Fruit fly (Drosophila melanogaster): ENCODE data around the gene Sry-beta.

DNA sequence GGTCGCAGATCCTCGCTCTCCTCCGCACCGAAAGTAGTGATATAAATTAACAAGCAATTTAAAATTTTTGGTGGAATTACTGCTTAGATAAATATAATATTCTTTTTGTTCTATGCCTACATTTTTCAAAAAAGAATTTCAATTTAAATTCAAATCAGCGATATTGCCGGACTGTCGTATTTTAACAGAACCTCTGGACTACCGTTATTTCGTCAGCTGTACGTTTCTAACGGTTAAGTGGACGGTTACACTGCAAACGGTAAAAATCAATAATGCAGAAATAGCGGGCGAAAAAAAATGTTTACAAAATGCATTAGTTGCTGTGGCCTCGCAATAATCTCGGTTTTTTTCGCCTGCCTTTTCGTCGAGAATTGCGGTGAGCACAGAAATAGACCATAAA is 39.2 kb upstream of the Sry-beta start, which contains the start of gene Tace:
- TF ChIP-seq bab1 (GFP tag; optimal IDR thresholded peaks at IDR 0.05) (no peak), Crg-1 (GFP tag; optimal IDR thresholded peaks at IDR 0.05) (no peak), CG1620 (GFP tag; optimal IDR thresholded peaks at IDR 0.05) (no peak)
